Fruit fly (Drosophila melanogaster) ovary, adult (tissue): Measurements from ENCODE around the gene ttm2.

Source experiments
- CG17801 ChIP-seq: fragments of 200-800 bp; optimal IDR thresholded peaks from 2 replicates; lab custom pipeline; 2019; ENCODE audit warnings: missing biosample characterization, mild to moderate bottlenecking, missing genetic modification characterization, moderate library complexity; ENCODE audit not compliant: partially characterized antibody

Gene ttm2

DNA sequence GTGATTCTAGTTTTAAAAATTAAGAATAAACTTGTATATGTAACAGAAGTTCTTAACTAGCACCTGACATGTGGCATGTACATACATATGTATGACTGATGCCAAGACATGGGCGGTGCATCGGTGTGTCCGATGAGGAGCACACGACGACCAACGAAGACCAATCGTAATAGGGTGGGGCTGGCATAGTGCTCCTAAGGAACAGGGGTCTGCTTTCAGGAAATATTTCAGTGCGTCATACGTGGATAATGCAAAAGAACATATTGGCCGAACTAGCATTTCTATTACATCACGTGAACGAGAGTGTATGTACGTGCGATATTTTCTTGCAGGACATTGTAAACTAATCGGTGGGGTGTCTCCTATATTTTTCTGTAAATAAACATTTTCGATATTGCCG, 7.9 kb upstream of the ttm2 start, which contains the start of gene miple1:
Gene miple1 (plus strand): TSS at position 217 of the 400 bp plus-strand sequence.
- no peak for TF ChIP-seq CG17801 (GFP tag; lab: Kevin White, UChicago)

DNA sequence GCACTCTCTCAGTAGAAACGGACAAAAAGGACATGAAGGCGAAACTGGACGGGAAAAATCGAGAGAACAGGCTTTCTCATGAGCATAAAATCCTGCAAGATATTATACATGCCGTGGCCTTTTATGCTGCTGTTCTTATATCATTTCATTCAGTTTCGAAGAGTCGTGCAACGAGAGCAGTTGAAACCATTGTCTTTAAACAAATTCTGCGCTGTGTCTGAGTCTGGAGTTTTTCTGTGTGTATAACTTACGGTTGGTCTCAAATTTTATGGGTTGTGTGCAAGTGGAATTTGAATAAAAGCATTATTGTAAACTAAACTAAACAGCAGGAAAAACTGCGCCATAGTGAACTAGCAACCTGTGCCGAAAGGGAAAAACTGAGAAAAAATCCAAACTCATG, 7.3 kb upstream of the ttm2 start:
- no peak for TF ChIP-seq CG17801 (GFP tag; lab: Kevin White, UChicago)

DNA sequence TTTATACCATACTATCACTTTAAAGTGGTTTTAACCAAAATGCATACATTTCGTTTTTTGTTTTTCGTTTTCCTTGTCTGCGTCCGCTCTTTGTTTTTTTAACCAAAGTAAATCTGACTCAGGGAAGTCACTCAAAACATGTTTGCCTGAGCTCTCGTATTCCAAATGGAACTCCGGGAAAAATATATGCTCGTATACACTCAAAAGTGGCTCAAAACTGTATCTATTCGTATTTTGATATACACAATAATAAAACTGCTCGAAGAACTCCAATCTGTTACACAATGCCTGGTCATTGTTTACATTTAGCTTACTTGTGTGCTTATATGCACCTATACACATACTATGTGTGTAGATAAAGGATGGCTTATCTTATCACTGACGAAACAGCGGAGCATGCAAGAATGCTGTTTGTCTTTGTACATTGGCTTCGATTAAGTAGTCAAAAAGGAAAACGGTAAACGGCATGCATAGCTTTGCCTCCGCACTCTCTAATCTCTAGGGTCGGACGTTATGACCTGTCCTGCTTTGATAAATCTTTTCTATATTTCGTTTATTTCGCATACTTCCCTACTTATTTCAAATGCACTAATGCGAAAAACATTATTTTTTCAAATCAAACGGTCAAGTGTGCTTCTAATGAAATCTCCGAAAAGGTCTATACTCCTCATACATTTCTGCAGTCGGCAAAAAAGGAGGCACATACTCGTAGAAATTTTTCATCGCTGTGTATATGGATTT, 4.0 kb upstream of the ttm2 start, which contains the start of gene miple2:
Gene miple2 (plus strand): TSS at position 441 of the 741 bp plus-strand sequence.
- TF ChIP-seq CG17801 (GFP tag; lab: Kevin White, UChicago), result no peak

DNA sequence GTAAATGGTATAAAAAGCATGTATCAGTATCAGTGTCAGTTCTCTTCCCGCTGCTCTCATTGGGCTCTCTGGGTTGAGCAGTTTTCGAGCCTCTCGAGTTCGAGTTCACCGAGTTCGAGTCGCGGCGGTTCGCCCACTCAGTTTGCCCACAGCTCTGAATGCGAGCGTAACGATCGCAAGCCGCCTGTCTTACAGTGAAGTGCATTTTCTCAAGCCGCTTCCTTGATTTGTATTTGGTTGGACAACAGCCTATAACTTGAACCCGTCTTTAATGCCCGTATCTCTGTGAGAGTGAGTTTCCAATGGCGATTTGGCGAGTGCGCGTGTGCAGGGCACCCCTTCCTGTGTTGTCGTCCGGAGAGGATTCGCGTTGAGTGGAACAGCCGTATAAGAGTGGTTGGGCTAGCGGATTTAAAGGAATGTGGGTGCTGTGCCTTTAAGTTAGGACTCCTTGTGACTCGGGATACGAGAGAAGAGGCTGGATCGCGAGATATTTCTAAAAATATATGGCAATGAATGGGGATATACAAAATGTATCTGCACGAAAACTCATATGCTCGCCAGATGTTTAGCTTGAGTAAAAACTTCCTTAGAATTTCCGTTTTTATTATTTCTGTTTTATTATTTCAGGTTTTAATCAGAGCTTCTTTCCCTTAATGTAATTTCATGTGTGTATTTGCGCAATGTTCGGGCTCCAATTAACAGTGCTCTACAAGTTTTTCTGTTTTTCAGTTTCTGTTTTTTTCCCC, 3.3 kb upstream of the ttm2 start:
- TF ChIP-seq CG17801 (GFP tag; lab: Kevin White, UChicago), result peak; percentile 44

DNA sequence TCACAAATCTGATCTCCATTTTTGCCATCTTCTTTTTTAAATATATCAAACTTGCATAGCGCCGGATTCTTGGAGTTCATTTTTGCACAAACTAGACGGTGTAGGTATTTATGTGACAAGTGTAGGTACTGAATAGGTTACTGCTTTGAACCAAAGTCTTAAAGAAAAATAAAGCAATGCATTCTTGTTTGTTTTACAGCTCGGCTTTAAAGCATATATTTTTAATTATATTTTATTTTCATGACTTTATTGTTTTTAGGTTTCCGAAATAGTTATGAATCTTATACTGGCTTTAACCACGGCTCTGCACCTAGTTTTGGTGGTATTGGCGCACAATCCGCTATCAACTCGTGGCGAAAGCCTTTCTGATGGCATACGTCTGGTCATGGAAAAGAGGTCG, 1.7 kb upstream of the ttm2 start, which contains the start of gene CG32845:
Gene CG32845 (minus strand): TSS at position 101 of the 400 bp plus-strand sequence.
- no peak for TF ChIP-seq CG17801 (GFP tag; lab: Kevin White, UChicago)

DNA sequence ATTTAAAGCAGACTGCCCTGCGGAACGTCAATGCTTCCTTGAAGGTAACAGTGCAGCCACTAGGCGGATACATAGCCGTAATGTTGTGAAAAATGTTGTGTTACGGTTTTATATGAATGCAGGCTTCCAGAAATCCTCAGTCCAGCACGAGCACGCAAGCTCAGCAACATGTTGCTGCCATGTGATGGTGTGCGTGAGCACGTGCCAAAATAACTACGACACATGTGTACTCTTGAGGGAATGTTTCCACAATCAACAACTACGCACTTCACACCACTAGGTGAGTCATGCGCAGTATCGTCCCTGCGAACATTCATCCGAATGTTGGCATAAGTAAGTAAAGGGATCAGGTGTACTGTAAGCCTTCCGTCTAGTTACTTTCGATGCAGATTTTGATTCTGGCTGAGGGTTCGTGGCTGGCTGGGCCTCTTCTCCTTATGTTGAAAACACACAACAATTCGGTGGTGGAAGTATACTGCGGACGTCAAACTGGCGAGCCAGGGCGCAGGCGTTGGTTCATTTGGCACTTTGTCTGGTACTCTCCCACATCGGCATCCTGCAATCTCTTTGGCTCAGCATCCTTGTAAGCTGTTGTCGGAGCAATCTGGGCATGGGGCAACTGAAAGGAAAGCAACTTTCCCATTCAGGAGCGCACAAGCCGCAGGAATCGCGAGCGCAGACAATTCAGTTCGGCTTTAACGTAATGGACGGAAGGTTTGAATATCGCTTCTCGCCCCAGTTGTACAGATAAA, 2.0 kb downstream of the ttm2 start, which contains the start of gene RhoGEF3:
Gene RhoGEF3 (plus strand): TSS at position 702 of the 752 bp plus-strand sequence.
- TF ChIP-seq CG17801 (GFP tag; lab: Kevin White, UChicago), result no peak

DNA sequence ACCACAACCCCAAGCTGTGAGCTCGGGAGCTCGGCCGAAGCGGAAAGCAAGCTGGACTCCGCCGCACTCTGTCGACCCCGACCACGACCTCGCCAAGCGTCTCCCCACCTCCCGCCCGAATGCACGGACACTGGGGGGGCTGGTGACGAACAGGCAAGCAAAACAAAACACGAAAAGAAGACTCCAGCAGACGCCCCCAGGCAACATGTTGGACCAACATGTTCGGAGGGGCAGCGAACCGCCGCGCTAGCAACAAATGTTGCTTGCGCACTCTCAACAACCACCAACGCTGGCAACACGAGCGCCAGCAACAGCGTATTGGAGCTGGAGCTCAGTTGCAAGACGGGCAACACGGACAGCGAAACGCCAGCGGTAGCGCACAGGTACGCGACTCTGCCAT, 7.3 kb downstream of the ttm2 start:
- no peak for TF ChIP-seq CG17801 (GFP tag; lab: Kevin White, UChicago)

DNA sequence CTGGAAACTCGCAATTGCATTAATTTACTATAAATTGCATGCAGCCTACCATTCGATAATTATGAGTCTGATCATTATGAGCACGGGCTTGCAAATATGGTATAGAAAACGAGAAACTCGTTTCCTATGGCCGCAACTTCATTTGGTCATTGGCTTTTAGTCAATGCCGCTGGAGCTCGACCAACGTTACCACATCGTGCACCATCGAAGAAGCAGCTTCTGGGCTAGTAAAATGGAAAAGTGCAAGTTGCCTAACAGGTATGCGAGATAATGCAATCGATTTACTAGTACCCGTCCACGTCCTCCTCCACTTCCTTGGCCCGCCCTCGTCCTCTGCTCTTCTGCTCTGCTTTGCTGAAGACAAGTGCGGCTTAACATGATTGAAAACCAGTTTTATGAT, 9.3 kb downstream of the ttm2 start:
- no peak for TF ChIP-seq CG17801 (GFP tag; lab: Kevin White, UChicago)

DNA sequence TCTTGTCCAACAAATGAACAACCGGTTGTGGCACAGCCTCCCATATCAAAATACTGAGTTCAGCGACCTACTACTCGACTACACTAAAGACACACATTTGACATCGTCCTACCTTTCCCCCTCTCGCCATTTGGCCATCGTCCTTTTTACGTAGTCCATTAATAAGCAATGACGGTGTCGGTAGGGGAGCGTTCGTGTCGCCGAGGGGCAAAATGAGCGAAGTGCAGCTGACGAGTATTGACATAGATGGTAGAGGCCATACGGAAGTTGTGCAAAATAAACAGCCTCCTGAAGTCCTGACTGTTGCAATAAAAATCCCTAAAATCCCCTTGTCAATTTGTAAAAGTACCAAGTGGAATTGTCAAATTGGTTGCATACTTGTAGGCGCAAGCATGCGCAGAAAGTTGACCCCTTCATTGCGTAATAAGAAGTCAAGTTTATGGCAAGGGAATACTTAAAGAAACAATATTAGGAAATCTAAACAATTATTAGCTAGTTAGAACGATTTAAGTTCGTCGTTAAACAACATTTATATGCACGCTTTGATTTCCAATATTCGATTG, 16.7 kb downstream of the ttm2 start:
- no peak for TF ChIP-seq CG17801 (GFP tag; lab: Kevin White, UChicago)

DNA sequence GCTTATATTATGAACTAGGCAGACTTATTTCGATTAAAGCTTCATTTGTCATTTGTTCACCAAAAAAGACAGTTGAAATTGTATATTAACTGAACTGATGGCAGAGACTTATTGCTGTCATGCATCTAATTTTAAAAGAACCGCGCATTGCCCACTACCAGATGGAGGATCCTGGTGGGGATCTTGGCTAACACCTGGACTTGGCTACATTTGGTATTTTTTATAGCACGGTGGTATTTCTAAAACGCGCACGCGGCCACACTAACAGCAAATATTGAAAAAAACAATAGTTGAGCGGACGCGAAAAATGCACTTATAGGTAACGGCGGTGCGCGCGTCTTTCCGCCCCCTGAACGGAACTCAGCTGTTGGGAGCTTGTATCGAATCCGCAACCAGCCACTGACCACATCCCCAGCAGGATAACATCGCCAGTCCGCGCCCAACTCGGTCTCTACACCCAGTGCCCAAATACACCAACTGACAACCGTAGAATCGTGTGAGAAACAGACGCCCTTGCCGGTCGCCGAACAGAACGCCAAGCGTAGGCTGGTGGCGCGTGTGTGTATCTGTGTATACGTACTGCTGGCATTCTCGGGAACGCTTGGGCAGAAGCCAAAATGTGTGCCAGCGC, 17.3 kb downstream of the ttm2 start:
- peak; percentile 69 for TF ChIP-seq CG17801 (GFP tag; lab: Kevin White, UChicago)

DNA sequence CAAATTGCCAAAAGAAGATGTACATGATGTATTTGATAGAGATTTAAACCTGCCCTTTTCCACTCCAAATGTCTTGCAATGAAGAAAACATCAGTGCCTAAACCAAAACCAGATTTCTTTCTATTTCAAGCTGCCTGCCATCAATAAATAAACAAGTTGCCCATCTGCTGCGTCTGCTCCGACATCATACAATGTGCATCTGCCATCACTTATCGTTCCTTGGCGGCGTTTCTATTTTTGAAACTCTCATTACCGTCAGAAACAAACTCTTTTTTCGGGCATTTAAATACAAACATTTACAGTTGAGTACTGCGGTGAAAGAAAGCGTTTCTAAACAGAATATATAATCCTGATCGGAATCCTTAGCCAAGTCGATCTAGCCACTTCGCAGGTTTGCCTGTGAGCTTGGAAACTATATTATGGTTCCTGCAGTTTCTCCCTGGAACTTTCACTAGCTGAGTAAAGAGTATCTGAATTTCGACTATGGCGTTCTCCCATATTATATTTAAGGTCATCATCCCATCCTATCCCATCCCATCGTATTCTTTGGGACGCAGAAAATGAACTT, 20.0 kb downstream of the ttm2 start:
- TF ChIP-seq CG17801 (GFP tag; lab: Kevin White, UChicago), result no peak

DNA sequence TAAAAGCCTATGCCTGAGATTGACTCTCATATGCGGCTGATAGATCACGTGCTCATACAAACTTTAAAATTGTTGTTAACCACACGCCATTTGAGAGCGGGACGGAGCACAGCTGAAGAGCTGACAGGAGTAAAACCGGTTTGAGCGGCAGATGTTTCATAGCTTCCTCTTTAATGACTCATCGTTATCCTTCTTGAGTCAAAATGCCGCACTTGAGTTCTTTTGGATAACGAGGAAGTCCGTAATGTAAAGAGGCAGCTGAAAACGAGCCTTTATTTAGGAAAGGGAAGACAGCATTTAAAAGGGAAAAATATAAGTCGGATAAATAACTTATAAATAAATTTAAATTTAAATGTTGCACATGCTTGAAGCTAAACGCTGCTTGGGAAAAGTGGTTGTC, 22.3 kb downstream of the ttm2 start:
- TF ChIP-seq CG17801 (GFP tag; lab: Kevin White, UChicago), result no peak

DNA sequence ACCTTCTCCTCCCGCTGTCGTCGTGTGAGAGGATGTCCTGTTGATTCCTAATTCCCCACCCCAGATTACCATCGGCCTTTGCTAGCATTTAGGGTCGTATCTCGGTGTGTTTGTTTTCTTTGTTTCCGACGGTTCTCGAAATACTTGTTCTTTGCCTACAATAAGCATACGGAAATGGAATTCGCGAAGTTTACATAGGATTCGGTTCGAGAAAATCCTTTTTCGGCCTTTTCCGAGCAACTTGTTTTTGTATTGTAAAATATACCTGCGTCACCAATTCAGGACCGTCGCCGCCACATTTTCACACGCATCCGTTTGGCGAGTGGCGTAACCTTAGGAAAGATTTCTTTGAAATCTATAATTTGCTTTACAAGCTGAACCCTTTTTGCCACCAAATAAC, 23.5 kb downstream of the ttm2 start:
- TF ChIP-seq CG17801 (GFP tag; lab: Kevin White, UChicago), result no peak
